Worm (Caenorhabditis elegans) whole organism, L2 larva: ENCODE measurements around the gene lit-1.

Experiments
- alr-1 ChIP-seq: fragments of 150-350 bp; optimal IDR thresholded peaks from 2 replicates; lab custom pipeline; 2014; ENCODE audit warnings: missing biosample characterization, missing genetic modification characterization
- aly-2 ChIP-seq: fragments of 150-350 bp; optimal IDR thresholded peaks from 2 replicates; lab custom pipeline; 2014; ENCODE audit warnings: missing biosample characterization, missing genetic modification characterization
- ama-1 ChIP-seq: fragments of 150-350 bp; optimal IDR thresholded peaks from 2 replicates; lab custom pipeline; 2018; ENCODE audit warnings: inconsistent platforms
- ceh-82 ChIP-seq: fragments of 150-350 bp; optimal IDR thresholded peaks from 2 replicates; lab custom pipeline; 2014; ENCODE audit warnings: missing biosample characterization, missing genetic modification characterization
- lsy-2 ChIP-seq, 2 experiments: fragments of 150-350 bp in 1 of 2; sonication (generic microtip) in 1 of 2; optimal IDR thresholded peaks; 2 replicates each; lab custom pipeline; 2014 to 2017; ENCODE audit warnings: missing biosample characterization in 2 of 2, missing genetic modification characterization in 2 of 2
- snpc-4 ChIP-seq: fragments of 150-350 bp; optimal IDR thresholded peaks from 2 replicates; lab custom pipeline; 2014; ENCODE audit warnings: missing biosample characterization, missing genetic modification characterization

DNA sequence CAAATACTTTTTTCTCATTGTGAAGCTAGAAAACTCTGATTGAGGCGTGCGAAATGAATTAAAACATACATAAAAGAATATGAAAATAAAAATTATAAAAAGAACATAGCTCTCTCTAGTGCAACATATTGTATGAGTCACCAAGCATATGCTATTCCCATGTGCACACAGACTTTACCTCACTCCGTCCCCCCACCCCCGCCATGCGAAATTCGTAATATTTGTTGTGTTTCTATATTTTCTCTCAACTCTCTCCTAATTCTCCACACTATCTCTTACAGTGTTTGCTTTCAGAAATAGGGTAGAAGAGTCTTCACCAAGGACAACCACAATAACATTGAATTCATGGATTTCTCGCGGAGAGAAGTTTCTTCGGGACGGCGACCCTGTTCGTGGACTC lies 30.9 kb downstream of the lit-1 start:
- TF ChIP-seq aly-2 (no peak), ama-1 (lab: Kevin White, UChicago) (no peak), snpc-4 (no peak), lsy-2 (tag; optimal IDR thresholded peaks at IDR 0.05; lab: Kevin White, UChicago) (no peak), ceh-82 (no peak), alr-1 (tag; lab: Kevin White, UChicago) (no peak)
